Fruit fly (Drosophila melanogaster) whole organism, embryonic: ENCODE results near the gene CG6325.

Source experiments
- Antp ChIP-seq: fragments of 200-800 bp; sonication (Bioruptor generic); optimal IDR thresholded peaks from 3 replicates; lab custom pipeline; 2016; ENCODE audit warnings: missing biosample characterization, missing genetic modification characterization
- CG10431 ChIP-seq: fragments of 200-800 bp; sonication (Bioruptor generic); optimal IDR thresholded peaks from 3 replicates; lab custom pipeline; 2018; ENCODE audit warnings: missing biosample characterization, mild to moderate bottlenecking, missing genetic modification characterization
- CG10654 ChIP-seq: fragments of 200-800 bp; sonication (Bioruptor generic); optimal IDR thresholded peaks from 2 replicates; lab custom pipeline; 2016; ENCODE audit warnings: missing biosample characterization, missing genetic modification characterization
- CG10959 ChIP-seq: fragments of 200-800 bp; sonication (Bioruptor generic); IDR thresholded peaks from 2 replicates; pipeline ENCODE4 v1.3.6; 2022; ENCODE audit warnings: missing biosample characterization, missing genetic modification characterization
- CG11723 ChIP-seq: fragments of 200-800 bp; sonication (Bioruptor generic); optimal IDR thresholded peaks from 2 replicates; lab custom pipeline; 2017; ENCODE audit warnings: missing biosample characterization, mild to moderate bottlenecking, missing genetic modification characterization
- CG12104 ChIP-seq: fragments of 200-800 bp; sonication (Bioruptor generic); optimal IDR thresholded peaks from 3 replicates; lab custom pipeline; 2016; ENCODE audit warnings: missing biosample characterization, missing genetic modification characterization
- CG12219 ChIP-seq: fragments of 200-800 bp; sonication (Bioruptor generic); optimal IDR thresholded peaks from 3 replicates; lab custom pipeline; 2018; ENCODE audit warnings: missing biosample characterization, mild to moderate bottlenecking, missing genetic modification characterization
- CG12769 ChIP-seq: fragments of 200-800 bp; sonication (Bioruptor generic); optimal IDR thresholded peaks from 2 replicates; lab custom pipeline; 2019; ENCODE audit warnings: missing biosample characterization, mild to moderate bottlenecking, missing genetic modification characterization, moderate library complexity
- CG12942 ChIP-seq: fragments of 200-800 bp; sonication (Bioruptor generic); optimal IDR thresholded peaks from 3 replicates; lab custom pipeline; 2016; ENCODE audit warnings: missing biosample characterization, missing genetic modification characterization
- CG13624 ChIP-seq: fragments of 200-800 bp; sonication (Bioruptor generic); optimal IDR thresholded peaks from 2 replicates; lab custom pipeline; 2016; ENCODE audit warnings: missing biosample characterization, missing genetic modification characterization
- CG13775 ChIP-seq: fragments of 200-800 bp; sonication (Bioruptor generic); optimal IDR thresholded peaks from 3 replicates; lab custom pipeline; 2017; ENCODE audit warnings: missing biosample characterization, mild to moderate bottlenecking, missing genetic modification characterization
- CG14014 ChIP-seq: fragments of 200-800 bp; sonication (Bioruptor generic); IDR thresholded peaks from 2 replicates; pipeline ENCODE4 v1.3.6; 2022; ENCODE audit warnings: missing biosample characterization, missing genetic modification characterization
- CG15011 ChIP-seq: fragments of 200-800 bp; sonication (Bioruptor generic); optimal IDR thresholded peaks from 3 replicates; lab custom pipeline; 2018; ENCODE audit warnings: missing biosample characterization, mild to moderate bottlenecking, missing genetic modification characterization
- CG16815 ChIP-seq: fragments of 200-800 bp; sonication (Bioruptor generic); optimal IDR thresholded peaks from 3 replicates; lab custom pipeline; 2017; ENCODE audit warnings: missing biosample characterization, mild to moderate bottlenecking, missing genetic modification characterization
- CG16863 ChIP-seq: fragments of 200-800 bp; sonication (Bioruptor generic); optimal IDR thresholded peaks from 3 replicates; lab custom pipeline; 2016; ENCODE audit warnings: missing biosample characterization, missing genetic modification characterization
- CG17359 ChIP-seq: fragments of 200-800 bp; sonication (Bioruptor generic); optimal IDR thresholded peaks from 3 replicates; lab custom pipeline; 2018; ENCODE audit warnings: missing biosample characterization, mild to moderate bottlenecking, missing genetic modification characterization, moderate library complexity
- CG17829 ChIP-seq: fragments of 200-800 bp; optimal IDR thresholded peaks from 2 replicates; lab custom pipeline; 2019; ENCODE audit warnings: missing biosample characterization, mild to moderate bottlenecking, missing genetic modification characterization, moderate library complexity
- CG18599 ChIP-seq: fragments of 200-800 bp; sonication (Bioruptor generic); optimal IDR thresholded peaks from 3 replicates; lab custom pipeline; 2017; ENCODE audit warnings: missing biosample characterization, missing genetic modification characterization, mild to moderate bottlenecking, moderate library complexity, missing genetic modification reagents
- CG2129 ChIP-seq: fragments of 200-800 bp; sonication (Bioruptor generic); IDR thresholded peaks from 2 replicates; pipeline ENCODE4 v1.3.6; 2022; ENCODE audit warnings: missing biosample characterization, missing genetic modification characterization; ENCODE audit not compliant: partially characterized antibody
- CG32767 ChIP-seq: fragments of 200-800 bp; sonication (Bioruptor generic); IDR thresholded peaks from 2 replicates; pipeline ENCODE4 v1.3.6; 2022; ENCODE audit warnings: missing biosample characterization, missing genetic modification characterization
- CG4730 ChIP-seq: fragments of 200-800 bp; sonication (Bioruptor generic); IDR thresholded peaks from 2 replicates; pipeline ENCODE4 v1.3.6; 2022; ENCODE audit warnings: missing biosample characterization, missing genetic modification characterization
- CG4820 ChIP-seq: fragments of 200-800 bp; sonication (Bioruptor generic); optimal IDR thresholded peaks from 3 replicates; lab custom pipeline; 2016; ENCODE audit warnings: missing biosample characterization, missing genetic modification characterization
- CG4854 ChIP-seq: fragments of 200-800 bp; sonication (Bioruptor generic); optimal IDR thresholded peaks from 2 replicates; lab custom pipeline; 2016; ENCODE audit warnings: missing biosample characterization, missing genetic modification characterization, inconsistent platforms
- CG6791 ChIP-seq: fragments of 200-800 bp; sonication (Bioruptor generic); IDR thresholded peaks from 3 replicates; pipeline ENCODE4 v1.3.6; 2022; ENCODE audit warnings: missing biosample characterization, missing genetic modification characterization; ENCODE audit not compliant: partially characterized antibody
- CG9797 ChIP-seq: fragments of 200-800 bp; sonication (Bioruptor generic); optimal IDR thresholded peaks from 3 replicates; lab custom pipeline; 2018; ENCODE audit warnings: missing biosample characterization, mild to moderate bottlenecking, missing genetic modification characterization
- D19B ChIP-seq: fragments of 200-800 bp; sonication (Bioruptor generic); optimal IDR thresholded peaks from 2 replicates; lab custom pipeline; 2017; ENCODE audit warnings: missing biosample characterization, mild to moderate bottlenecking, missing genetic modification characterization
- Dip3 ChIP-seq: fragments of 200-800 bp; sonication (Bioruptor generic); optimal IDR thresholded peaks from 3 replicates; lab custom pipeline; 2016; ENCODE audit warnings: missing biosample characterization, missing genetic modification characterization
- Gsc ChIP-seq: fragments of 200-800 bp; sonication (Bioruptor generic); IDR thresholded peaks from 2 replicates; pipeline ENCODE4 v1.3.6; 2022; ENCODE audit warnings: missing biosample characterization, missing genetic modification characterization
- Gug ChIP-seq: fragments of 200-800 bp; sonication (Bioruptor generic); IDR thresholded peaks from 4 replicates; pipeline ENCODE4 v1.3.6; 2022; ENCODE audit warnings: missing biosample characterization, missing genetic modification characterization
- Lim3 ChIP-seq: fragments of 200-800 bp; sonication (Bioruptor generic); IDR thresholded peaks from 2 replicates; pipeline ENCODE4 v1.3.6; 2022; ENCODE audit warnings: missing biosample characterization, missing genetic modification characterization
- NFAT ChIP-seq: fragments of 200-800 bp; sonication (Bioruptor generic); IDR thresholded peaks from 2 replicates; pipeline ENCODE4 v1.3.6; 2022; ENCODE audit warnings: missing biosample characterization, missing genetic modification characterization
- Sry-β ChIP-seq: fragments of 200-800 bp; sonication (Bioruptor generic); optimal IDR thresholded peaks from 2 replicates; lab custom pipeline; 2018; ENCODE audit warnings: missing biosample characterization, mild to moderate bottlenecking, missing genetic modification characterization, moderate library complexity
- Usf ChIP-seq: fragments of 200-800 bp; sonication (Bioruptor generic); optimal IDR thresholded peaks from 2 replicates; lab custom pipeline; 2017; ENCODE audit warnings: missing genotype, missing biosample characterization, missing genetic modification characterization
- YL-1 ChIP-seq: fragments of 200-800 bp; sonication (Bioruptor generic); optimal IDR thresholded peaks from 3 replicates; lab custom pipeline; 2017; ENCODE audit warnings: missing biosample characterization, mild to moderate bottlenecking, missing genetic modification characterization
- az2 ChIP-seq: fragments of 200-800 bp; sonication (Bioruptor generic); optimal IDR thresholded peaks from 3 replicates; lab custom pipeline; 2016; ENCODE audit warnings: missing biosample characterization, missing genetic modification characterization
- bbx ChIP-seq: fragments of 200-800 bp; sonication (Bioruptor generic); IDR thresholded peaks from 2 replicates; pipeline ENCODE4 v1.3.6; 2022; ENCODE audit warnings: missing biosample characterization, missing genetic modification characterization; ENCODE audit not compliant: partially characterized antibody
- bsh ChIP-seq, 2 experiments: fragments of 200-800 bp; sonication (Bioruptor generic); optimal IDR thresholded peaks; 2 replicates each; lab custom pipeline; 2017 to 2018; ENCODE audit warnings: mild to moderate bottlenecking in 2 of 2, missing biosample characterization in 2 of 2, missing genetic modification characterization in 2 of 2, moderate library complexity in 1 of 2
- ci ChIP-seq: fragments of 200-800 bp; sonication (Bioruptor generic); IDR thresholded peaks from 3 replicates; pipeline ENCODE4 v1.3.6; 2022; ENCODE audit warnings: missing biosample characterization, missing genetic modification characterization
- crp ChIP-seq, 2 experiments: fragments of 200-800 bp; sonication (Bioruptor generic); optimal IDR thresholded peaks; 2 replicates in 1 of 2; 3 replicates in 1 of 2; lab custom pipeline; 2017; ENCODE audit warnings: missing biosample characterization in 2 of 2, missing genetic modification characterization in 2 of 2, mild to moderate bottlenecking in 1 of 2, moderate library complexity in 1 of 2
- exex ChIP-seq: fragments of 200-800 bp; sonication (Bioruptor generic); optimal IDR thresholded peaks from 4 replicates; lab custom pipeline; 2018; ENCODE audit warnings: missing biosample characterization, mild to moderate bottlenecking, missing genetic modification characterization, moderate library complexity
- hb ChIP-seq: fragments of 200-800 bp; sonication (Bioruptor generic); IDR thresholded peaks from 3 replicates; pipeline ENCODE4 v1.3.6; 2022; ENCODE audit warnings: missing biosample characterization, missing genetic modification characterization; ENCODE audit not compliant: partially characterized antibody
- luna ChIP-seq: fragments of 200-800 bp; sonication (Bioruptor generic); optimal IDR thresholded peaks from 2 replicates; lab custom pipeline; 2016; ENCODE audit warnings: missing biosample characterization, missing genetic modification characterization
- nau ChIP-seq: fragments of 200-800 bp; sonication (Bioruptor generic); optimal IDR thresholded peaks from 3 replicates; lab custom pipeline; 2017; ENCODE audit warnings: missing biosample characterization, mild to moderate bottlenecking, missing genetic modification characterization, missing genetic modification reagents
- pho ChIP-seq: fragments of 200-800 bp; sonication (Bioruptor generic); optimal IDR thresholded peaks from 2 replicates; lab custom pipeline; 2016; ENCODE audit warnings: missing biosample characterization, missing genetic modification characterization
- ranshi ChIP-seq: fragments of 200-800 bp; sonication (Bioruptor generic); IDR thresholded peaks from 2 replicates; pipeline ENCODE4 v1.3.6; 2022; ENCODE audit warnings: missing biosample characterization, missing genetic modification characterization
- ro ChIP-seq: fragments of 200-800 bp; sonication (Bioruptor generic); IDR thresholded peaks from 2 replicates; pipeline ENCODE4 v1.3.6; 2022; ENCODE audit warnings: missing biosample characterization, missing genetic modification characterization
- sd ChIP-seq: fragments of 200-800 bp; sonication (Bioruptor generic); optimal IDR thresholded peaks from 3 replicates; lab custom pipeline; 2018; ENCODE audit warnings: missing biosample characterization, mild to moderate bottlenecking, missing genetic modification characterization, moderate library complexity
- ssp ChIP-seq: fragments of 200-800 bp; sonication (Bioruptor generic); IDR thresholded peaks from 2 replicates; pipeline ENCODE4 v1.3.6; 2022; ENCODE audit warnings: missing biosample characterization, missing genetic modification characterization
- trem ChIP-seq: fragments of 200-800 bp; optimal IDR thresholded peaks from 3 replicates; lab custom pipeline; 2019; ENCODE audit warnings: missing biosample characterization, mild to moderate bottlenecking, missing genetic modification characterization, moderate library complexity
- zfh2 ChIP-seq: fragments of 200-800 bp; sonication (Bioruptor generic); optimal IDR thresholded peaks from 2 replicates; lab custom pipeline; 2016; ENCODE audit warnings: missing biosample characterization, missing genetic modification characterization

The CG6325 gene

DNA sequence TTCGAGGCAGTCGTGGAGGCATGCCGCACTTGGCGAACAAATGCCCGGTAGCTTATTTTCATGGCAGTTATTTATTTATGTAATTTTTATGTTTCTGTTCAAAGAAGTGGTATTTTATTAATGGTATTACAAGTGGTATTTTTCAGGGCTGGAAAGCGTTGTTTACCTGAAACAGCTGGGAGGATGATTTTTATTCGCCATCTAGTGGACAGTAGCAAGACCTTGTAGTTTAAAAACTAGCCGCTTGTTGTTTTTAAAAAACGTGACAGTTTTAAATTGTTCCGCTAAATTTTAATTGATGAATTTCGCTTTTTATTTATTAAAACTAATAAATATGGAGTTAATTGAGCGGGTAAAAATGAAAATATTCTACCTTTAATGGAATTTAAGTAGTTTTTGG lies 8.8 kb upstream of the CG6325 start, which contains the start of gene CG6345 (continued):
- TF ChIP-seq Usf, result no peak
- TF ChIP-seq CG9797 (GFP tag; lab: Kevin White, UChicago), result no peak
- TF ChIP-seq exex (tag; lab: Kevin White, UChicago), result peak; percentile 28
- peak; percentile 85 for TF ChIP-seq CG13775 (GFP tag; lab: Kevin White, UChicago)
- peak; percentile 82 for TF ChIP-seq CG14014 (GFP tag; lab: Robert Waterston, UW)
- TF ChIP-seq ssp (GFP tag; lab: Robert Waterston, UW), result no peak
- peak; percentile 48 for TF ChIP-seq CG16815 (GFP tag; lab: Kevin White, UChicago)
- TF ChIP-seq Gug, result no peak
- TF ChIP-seq nau (GFP tag; lab: Kevin White, UChicago), result peak; percentile 87
- TF ChIP-seq CG15011, result peak; percentile 75
- TF ChIP-seq Sry-β (GFP tag; lab: Kevin White, UChicago), result peak; percentile 62
- peak; percentile 84 for TF ChIP-seq CG12219 (GFP tag; lab: Kevin White, UChicago)
- peak; percentile 60 for TF ChIP-seq CG12769
- TF ChIP-seq luna (GFP tag; lab: Kevin White, UChicago), result no peak
- no peak for TF ChIP-seq sd (tag; lab: Kevin White, UChicago)
- TF ChIP-seq CG2129 (GFP tag; lab: Robert Waterston, UW), result no peak
- no peak for TF ChIP-seq CG6791
- peak; percentile 90 for TF ChIP-seq CG17829 (tag; lab: Kevin White, UChicago)
- TF ChIP-seq CG18599 (GFP tag; lab: Kevin White, UChicago), result peak; percentile 81
- TF ChIP-seq Antp (GFP tag; lab: Kevin White, UChicago), result peak; percentile 81
- TF ChIP-seq YL-1 (GFP tag; lab: Kevin White, UChicago), result peak; percentile 87
- peak; percentile 82 for TF ChIP-seq CG10654 (GFP tag; lab: Kevin White, UChicago)
- TF ChIP-seq CG4854, result peak; percentile 89
- peak; percentile 77 for TF ChIP-seq trem (tag; lab: Kevin White, UChicago)
- peak; percentile 81 for TF ChIP-seq ranshi (GFP tag; lab: Robert Waterston, UW)
- TF ChIP-seq D19B, result peak; percentile 63
- TF ChIP-seq CG12104 (GFP tag; lab: Kevin White, UChicago), result peak; percentile 82
- TF ChIP-seq ro (GFP tag; lab: Robert Waterston, UW), result no peak; the same call in 1 of the 2 replicates
- no peak for TF ChIP-seq bbx (GFP tag; lab: Robert Waterston, UW)
- TF ChIP-seq CG16863, result peak; percentile 79
- TF ChIP-seq zfh2 (GFP tag; lab: Kevin White, UChicago), result peak; percentile 34
- peak; percentile 95 for TF ChIP-seq ci (GFP tag; lab: Robert Waterston, UW)
- peak; percentile 91 for TF ChIP-seq az2 (GFP tag; lab: Kevin White, UChicago)
- TF ChIP-seq NFAT, result peak; percentile 82
- TF ChIP-seq CG12942 (GFP tag; lab: Kevin White, UChicago), result peak; percentile 47
- peak; percentile 58 for TF ChIP-seq pho
- TF ChIP-seq CG11723, result peak; percentile 71
- no peak for TF ChIP-seq Lim3 (GFP tag; lab: Robert Waterston, UW)
- TF ChIP-seq bsh (GFP tag; optimal IDR thresholded peaks at IDR 0.05; lab: Kevin White, UChicago), result peak in 1 of 2 experiments; percentile 84
- peak; percentile 88 for TF ChIP-seq CG4820 (GFP tag; lab: Kevin White, UChicago)
- TF ChIP-seq CG13624 (GFP tag; lab: Kevin White, UChicago), result peak; percentile 80
- TF ChIP-seq Dip3, result peak; percentile 56
- no peak for TF ChIP-seq hb (GFP tag; lab: Robert Waterston, UW)
- TF ChIP-seq CG10959, result peak; percentile 65
- peak; percentile 69 for TF ChIP-seq CG4730 (GFP tag; lab: Robert Waterston, UW)
- peak; percentile 89 for TF ChIP-seq CG10431
- 0 out of 2 replicates have a peak, but pooled peaks have one; percentile 24 for TF ChIP-seq CG32767
- peak; percentile 77 to 94 for TF ChIP-seq crp (GFP tag; optimal IDR thresholded peaks at IDR 0.05; lab: Kevin White, UChicago)
- peak; percentile 88 for TF ChIP-seq CG17359 (tag; lab: Kevin White, UChicago)
- no peak for TF ChIP-seq Gsc (GFP tag; lab: Robert Waterston, UW)
